Fruit fly (Drosophila melanogaster) whole organism, embryonic: ENCODE results near the gene CG43051.

Experiments used
- Ada2b ChIP-seq: fragments of 200-800 bp; sonication (Bioruptor generic); IDR thresholded peaks from 2 replicates; pipeline ENCODE4 v1.3.6; 2022; ENCODE audit warnings: missing biosample characterization, missing genetic modification characterization
- C15 ChIP-seq: fragments of 200-800 bp; sonication (Bioruptor generic); IDR thresholded peaks from 3 replicates; pipeline ENCODE4 v1.3.6; 2022; ENCODE audit warnings: missing biosample characterization, missing genetic modification characterization
- CG10274 ChIP-seq: fragments of 200-800 bp; sonication (Bioruptor generic); optimal IDR thresholded peaks from 3 replicates; lab custom pipeline; 2017; ENCODE audit warnings: missing biosample characterization, mild to moderate bottlenecking, missing genetic modification characterization
- CG11723 ChIP-seq: fragments of 200-800 bp; sonication (Bioruptor generic); optimal IDR thresholded peaks from 2 replicates; lab custom pipeline; 2017; ENCODE audit warnings: missing biosample characterization, mild to moderate bottlenecking, missing genetic modification characterization
- CG12391 ChIP-seq: fragments of 200-800 bp; sonication (Bioruptor generic); optimal IDR thresholded peaks from 3 replicates; lab custom pipeline; 2018; ENCODE audit warnings: missing biosample characterization, mild to moderate bottlenecking, missing genetic modification characterization, moderate library complexity
- CG17829 ChIP-seq: fragments of 200-800 bp; optimal IDR thresholded peaks from 2 replicates; lab custom pipeline; 2019; ENCODE audit warnings: missing biosample characterization, mild to moderate bottlenecking, missing genetic modification characterization, moderate library complexity
- CG18619 ChIP-seq: fragments of 200-800 bp; sonication (Bioruptor generic); optimal IDR thresholded peaks from 3 replicates; lab custom pipeline; 2017; ENCODE audit warnings: missing biosample characterization, mild to moderate bottlenecking, missing genetic modification characterization
- CG31224 ChIP-seq: fragments of 200-800 bp; sonication (Bioruptor generic); IDR thresholded peaks from 2 replicates; pipeline ENCODE4 v1.3.6; 2022; ENCODE audit warnings: missing biosample characterization, missing genetic modification characterization
- CG31388 ChIP-seq: fragments of 200-800 bp; sonication (Bioruptor generic); optimal IDR thresholded peaks from 2 replicates; lab custom pipeline; 2016; ENCODE audit warnings: missing biosample characterization, missing genetic modification characterization
- CG31441 ChIP-seq: fragments of 200-800 bp; sonication (Bioruptor generic); IDR thresholded peaks from 2 replicates; pipeline ENCODE4 v1.3.6; 2022; ENCODE audit warnings: missing biosample characterization, missing genetic modification characterization
- CG3995 ChIP-seq: fragments of 200-800 bp; sonication (Bioruptor generic); optimal IDR thresholded peaks from 3 replicates; lab custom pipeline; 2016; ENCODE audit warnings: missing biosample characterization, missing genetic modification characterization
- CG6654 ChIP-seq: fragments of 200-800 bp; sonication (Bioruptor generic); optimal IDR thresholded peaks from 2 replicates; lab custom pipeline; 2017; ENCODE audit warnings: missing biosample characterization, mild to moderate bottlenecking, missing genetic modification characterization
- CG6683 ChIP-seq: fragments of 200-800 bp; sonication (Bioruptor generic); optimal IDR thresholded peaks from 2 replicates; lab custom pipeline; 2017; ENCODE audit warnings: missing biosample characterization, mild to moderate bottlenecking, missing genetic modification characterization, missing genetic modification reagents
- CG6854 ChIP-seq: fragments of 200-800 bp; sonication (Bioruptor generic); optimal IDR thresholded peaks from 3 replicates; lab custom pipeline; 2017; ENCODE audit warnings: missing biosample characterization, mild to moderate bottlenecking, missing genetic modification characterization
- CG7987 ChIP-seq: fragments of 200-800 bp; sonication (Bioruptor generic); optimal IDR thresholded peaks from 2 replicates; lab custom pipeline; 2018; ENCODE audit warnings: missing biosample characterization, mild to moderate bottlenecking, missing genetic modification characterization, moderate library complexity
- CG8944 ChIP-seq: fragments of 200-800 bp; sonication (Bioruptor generic); optimal IDR thresholded peaks from 3 replicates; lab custom pipeline; 2016; ENCODE audit warnings: missing biosample characterization, missing genetic modification characterization
- CoRest ChIP-seq: fragments of 200-800 bp; sonication (Bioruptor generic); optimal IDR thresholded peaks from 3 replicates; lab custom pipeline; 2018; ENCODE audit warnings: missing biosample characterization, mild to moderate bottlenecking, missing genetic modification characterization, moderate library complexity
- Doc2 ChIP-seq: fragments of 200-800 bp; sonication (Bioruptor generic); IDR thresholded peaks from 2 replicates; pipeline ENCODE4 v1.3.6; 2022; ENCODE audit warnings: missing biosample characterization, missing genetic modification characterization
- Dp ChIP-seq: fragments of 200-800 bp; sonication (Bioruptor generic); optimal IDR thresholded peaks from 2 replicates; lab custom pipeline; 2018; ENCODE audit warnings: missing biosample characterization, mild to moderate bottlenecking, missing genetic modification characterization, moderate library complexity
- Eip74EF ChIP-seq, 2 experiments: fragments of 200-800 bp in 1 of 2; fragments of >200 bp in 1 of 2; sonication (Bioruptor generic) in 1 of 2; optimal IDR thresholded peaks; 2 replicates each; lab custom pipeline; 2017 to 2019; ENCODE audit warnings: missing biosample characterization in 2 of 2, missing genetic modification characterization in 2 of 2, mild to moderate bottlenecking in 1 of 2, moderate library complexity in 1 of 2
- H2.0 ChIP-seq: fragments of 200-800 bp; sonication (Bioruptor generic); IDR thresholded peaks from 2 replicates; pipeline ENCODE4 v1.3.6; 2022; ENCODE audit warnings: missing biosample characterization, missing genetic modification characterization
- Hmx ChIP-seq: fragments of 200-800 bp; sonication (Bioruptor generic); optimal IDR thresholded peaks from 2 replicates; lab custom pipeline; 2016; ENCODE audit warnings: missing biosample characterization, missing genetic modification characterization
- NFAT ChIP-seq: fragments of 200-800 bp; sonication (Bioruptor generic); IDR thresholded peaks from 2 replicates; pipeline ENCODE4 v1.3.6; 2022; ENCODE audit warnings: missing biosample characterization, missing genetic modification characterization
- Oli ChIP-seq: fragments of 200-800 bp; sonication (Bioruptor generic); optimal IDR thresholded peaks from 2 replicates; lab custom pipeline; 2018; ENCODE audit warnings: missing biosample characterization, mild to moderate bottlenecking, missing genetic modification characterization, moderate library complexity
- Poxn ChIP-seq: fragments of 200-800 bp; sonication (Bioruptor generic); IDR thresholded peaks from 2 replicates; pipeline ENCODE4 v1.3.6; 2022; ENCODE audit warnings: missing biosample characterization, missing genetic modification characterization
- Rfx ChIP-seq: fragments of 200-800 bp; sonication (Bioruptor generic); IDR thresholded peaks from 2 replicates; pipeline ENCODE4 v1.3.6; 2022; ENCODE audit warnings: missing biosample characterization, missing genetic modification characterization
- Rx ChIP-seq: fragments of 200-800 bp; sonication (Bioruptor generic); IDR thresholded peaks from 2 replicates; pipeline ENCODE4 v1.3.6; 2022; ENCODE audit warnings: missing biosample characterization, missing genetic modification characterization
- abd-A ChIP-seq: fragments of 200-800 bp; sonication (Bioruptor generic); optimal IDR thresholded peaks from 3 replicates; lab custom pipeline; 2019; ENCODE audit warnings: missing biosample characterization, mild to moderate bottlenecking, missing genetic modification characterization, moderate library complexity
- bab2 ChIP-seq: fragments of 200-800 bp; sonication (Bioruptor generic); optimal IDR thresholded peaks from 2 replicates; lab custom pipeline; 2016; ENCODE audit warnings: missing biosample characterization, missing genetic modification characterization
- cato ChIP-seq: fragments of 200-800 bp; sonication (Bioruptor generic); optimal IDR thresholded peaks from 2 replicates; lab custom pipeline; 2016; ENCODE audit warnings: missing biosample characterization, missing genetic modification characterization, borderline replicate concordance
- chinmo ChIP-seq: fragments of 200-800 bp; sonication (Bioruptor generic); IDR thresholded peaks from 4 replicates; pipeline ENCODE4 v1.3.6; 2022; ENCODE audit warnings: missing biosample characterization, missing genetic modification characterization; ENCODE audit not compliant: partially characterized antibody
- gsb-n ChIP-seq: fragments of 200-800 bp; sonication (Bioruptor generic); optimal IDR thresholded peaks from 3 replicates; lab custom pipeline; 2018; ENCODE audit warnings: missing biosample characterization, mild to moderate bottlenecking, missing genetic modification characterization
- hkb ChIP-seq, 2 experiments: fragments of 200-800 bp in 1 of 2; fragments of >200 bp in 1 of 2; sonication (Bioruptor generic) in 1 of 2; IDR thresholded peaks in 1 of 2; optimal IDR thresholded peaks in 1 of 2; 2 replicates each; pipeline versions ENCODE4 v1.3.6 to Lab custom; 2017 to 2022; ENCODE audit warnings: missing biosample characterization in 1 of 2, missing genetic modification characterization in 1 of 2
- ken ChIP-seq: fragments of 200-800 bp; sonication (Bioruptor generic); IDR thresholded peaks from 3 replicates; pipeline ENCODE4 v1.3.6; 2022; ENCODE audit warnings: missing biosample characterization, missing genetic modification characterization
- knrl ChIP-seq: fragments of 200-800 bp; sonication (Bioruptor generic); IDR thresholded peaks from 3 replicates; pipeline ENCODE4 v1.3.6; 2022; ENCODE audit warnings: missing biosample characterization, missing genetic modification characterization; ENCODE audit not compliant: partially characterized antibody
- lmd ChIP-seq: fragments of 200-800 bp; sonication (Bioruptor generic); IDR thresholded peaks from 2 replicates; pipeline ENCODE4 v1.3.6; 2022; ENCODE audit warnings: missing biosample characterization, missing genetic modification characterization
- mld ChIP-seq: fragments of 200-800 bp; sonication (Bioruptor generic); IDR thresholded peaks from 3 replicates; pipeline ENCODE4 v1.3.6; 2022; ENCODE audit warnings: missing biosample characterization, missing genetic modification characterization; ENCODE audit not compliant: partially characterized antibody
- nerfin-1 ChIP-seq: fragments of 200-800 bp; sonication (Bioruptor generic); optimal IDR thresholded peaks from 3 replicates; lab custom pipeline; 2019; ENCODE audit warnings: missing biosample characterization, mild to moderate bottlenecking, missing genetic modification characterization, moderate library complexity
- oc ChIP-seq: fragments of 200-800 bp; sonication (Bioruptor generic); optimal IDR thresholded peaks from 2 replicates; lab custom pipeline; 2018; ENCODE audit warnings: missing biosample characterization, mild to moderate bottlenecking, missing genetic modification characterization, moderate library complexity
- prd ChIP-seq, 3 experiments: fragments of >200 bp in 2 of 3; fragments of 200-800 bp in 1 of 3; sonication (Bioruptor generic) in 1 of 3; optimal IDR thresholded peaks in 2 of 3; IDR thresholded peaks in 1 of 3; 2 replicates in 2 of 3; 3 replicates in 1 of 3; pipeline versions ENCODE4 v1.3.6 to Lab custom; 2017 to 2022; ENCODE audit warnings: missing biosample characterization in 1 of 3, missing genetic modification characterization in 1 of 3
- shn ChIP-seq: fragments of 200-800 bp; sonication (Bioruptor generic); optimal IDR thresholded peaks from 3 replicates; lab custom pipeline; 2016; ENCODE audit warnings: missing biosample characterization, missing genetic modification characterization
- so ChIP-seq: fragments of 200-800 bp; sonication (Bioruptor generic); IDR thresholded peaks from 3 replicates; pipeline ENCODE4 v1.3.6; 2022; ENCODE audit warnings: missing biosample characterization, missing genetic modification characterization
- sr ChIP-seq: fragments of 200-800 bp; sonication (Bioruptor generic); IDR thresholded peaks from 3 replicates; pipeline ENCODE4 v1.3.6; 2022; ENCODE audit warnings: missing biosample characterization, missing genetic modification characterization
- tap ChIP-seq: fragments of 200-800 bp; optimal IDR thresholded peaks from 3 replicates; lab custom pipeline; 2019; ENCODE audit warnings: missing biosample characterization, mild to moderate bottlenecking, missing genetic modification characterization, moderate library complexity
- tll ChIP-seq, 2 experiments: fragments of 200-800 bp in 1 of 2; fragments of >200 bp in 1 of 2; sonication (Bioruptor generic) in 1 of 2; optimal IDR thresholded peaks; 2 replicates each; lab custom pipeline; 2017 to 2019; ENCODE audit warnings: missing biosample characterization in 2 of 2, missing genetic modification characterization in 2 of 2, mild to moderate bottlenecking in 1 of 2, moderate library complexity in 1 of 2
- tx ChIP-seq: fragments of 200-800 bp; sonication (Bioruptor generic); optimal IDR thresholded peaks from 2 replicates; lab custom pipeline; 2016; ENCODE audit warnings: missing biosample characterization, missing genetic modification characterization
- zen2 ChIP-seq: fragments of 200-800 bp; sonication (Bioruptor generic); IDR thresholded peaks from 3 replicates; pipeline ENCODE4 v1.3.6; 2022; ENCODE audit warnings: missing biosample characterization, missing genetic modification characterization; ENCODE audit not compliant: partially characterized antibody

The CG43051 gene

DNA sequence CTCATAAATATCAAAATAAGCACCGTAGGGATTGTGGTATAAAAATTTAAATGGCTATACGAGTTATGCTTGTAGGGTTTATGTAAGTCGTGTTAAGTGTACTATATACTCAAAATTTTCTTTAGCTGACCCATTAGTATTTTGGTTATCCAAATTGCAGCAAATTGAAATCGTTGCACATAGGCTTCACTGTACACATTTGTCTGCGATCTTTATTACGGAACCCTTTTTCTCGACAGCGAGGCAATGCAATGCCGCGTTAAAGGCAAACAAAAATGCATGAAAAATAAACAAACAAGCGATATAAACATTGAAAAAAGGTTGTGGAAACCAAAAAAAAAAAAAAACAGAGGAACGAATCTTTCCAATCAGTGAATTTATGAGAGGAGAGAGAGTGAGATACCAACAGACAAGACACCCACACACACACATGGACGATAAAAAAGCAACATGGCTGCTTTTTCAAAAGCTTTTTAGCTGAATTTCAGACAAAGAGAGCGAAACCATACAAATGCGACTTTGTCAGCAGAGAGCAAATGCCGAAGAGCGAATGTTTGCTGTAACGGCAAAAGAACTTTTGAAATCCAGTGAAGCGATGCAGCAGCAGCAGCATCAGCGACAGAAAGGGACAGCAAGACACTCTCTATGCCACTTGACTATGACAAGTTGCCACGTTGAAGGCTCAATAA is 23.7 kb upstream of the CG43051 start (continued):
- TF ChIP-seq Ada2b (GFP tag; lab: Robert Waterston, UW) (peak; percentile 88), shn (GFP tag; lab: Kevin White, UChicago) (peak; percentile 91), CG18619 (GFP tag; lab: Kevin White, UChicago) (peak; percentile 82), Rfx (peak; percentile 89), chinmo (GFP tag; lab: Robert Waterston, UW) (peak; percentile 72; the same call in 2 of the 4 replicates), oc (tag; lab: Kevin White, UChicago) (peak; percentile 91), CG17829 (peak; percentile 84), CG31441 (peak; percentile 87), knrl (GFP tag; lab: Robert Waterston, UW) (no peak), CG3995 (GFP tag; lab: Kevin White, UChicago) (peak; percentile 44), CG6683 (peak; percentile 69), mld (GFP tag; lab: Robert Waterston, UW) (no peak), Eip74EF (GFP tag; optimal IDR thresholded peaks at IDR 0.05; lab: Kevin White, UChicago) (peak in 1 of 2 experiments; percentile 86), C15 (GFP tag; lab: Robert Waterston, UW) (peak; percentile 61; the same call in 1 of the 3 replicates), tll (GFP tag; optimal IDR thresholded peaks at IDR 0.05; lab: Kevin White, UChicago) (no peak), Dp (GFP tag; lab: Kevin White, UChicago) (no peak), Hmx (GFP tag; lab: Kevin White, UChicago) (peak; percentile 85), CoRest (peak; percentile 93), gsb-n (tag; lab: Kevin White, UChicago) (peak; percentile 86), CG7987 (peak; percentile 71), sr (no peak), CG6854 (peak; percentile 73), H2.0 (GFP tag; lab: Robert Waterston, UW) (peak; percentile 83), CG11723 (GFP tag; lab: Kevin White, UChicago) (peak; percentile 75), zen2 (GFP tag; lab: Robert Waterston, UW) (no peak), nerfin-1 (tag; lab: Kevin White, UChicago) (peak; percentile 82), CG8944 (GFP tag; lab: Kevin White, UChicago) (peak; percentile 89), cato (GFP tag; lab: Kevin White, UChicago) (peak; percentile 86), CG12391 (tag; lab: Kevin White, UChicago) (peak; percentile 86), tap (tag; lab: Kevin White, UChicago) (peak; percentile 85), lmd (GFP tag; lab: Robert Waterston, UW) (peak; percentile 90), abd-A (peak; percentile 87), so (GFP tag; lab: Robert Waterston, UW) (peak; percentile 89), Doc2 (no peak), CG31224 (peak; percentile 71), Poxn (GFP tag; lab: Robert Waterston, UW) (peak; percentile 43; the same call in 1 of the 2 replicates), CG31388 (GFP tag; lab: Kevin White, UChicago) (peak; percentile 58), Rx (GFP tag; lab: Robert Waterston, UW) (peak; percentile 73), Oli (tag; lab: Kevin White, UChicago) (peak; percentile 92), CG6654 (peak; percentile 80), NFAT (GFP tag; lab: Robert Waterston, UW) (no peak; the same call in 1 of the 2 replicates), tx (GFP tag; lab: Kevin White, UChicago) (peak; percentile 80), bab2 (GFP tag; lab: Kevin White, UChicago) (peak; percentile 89), CG10274 (GFP tag; lab: Kevin White, UChicago) (peak; percentile 63), hkb (optimal IDR thresholded peaks at IDR 0.05; lab: Kevin White, UChicago) (no peak), hkb (GFP tag; IDR thresholded peaks at IDR 0.05; lab: Robert Waterston, UW) (peak; percentile 90), ken (peak; percentile 87), prd (optimal IDR thresholded peaks at IDR 0.05; lab: Kevin White, UChicago) (no peak), prd (GFP tag; IDR thresholded peaks at IDR 0.05; lab: Robert Waterston, UW) (peak; percentile 90)
